Fruit fly (Drosophila melanogaster): Measurements from ENCODE around the gene prt.

DNA sequence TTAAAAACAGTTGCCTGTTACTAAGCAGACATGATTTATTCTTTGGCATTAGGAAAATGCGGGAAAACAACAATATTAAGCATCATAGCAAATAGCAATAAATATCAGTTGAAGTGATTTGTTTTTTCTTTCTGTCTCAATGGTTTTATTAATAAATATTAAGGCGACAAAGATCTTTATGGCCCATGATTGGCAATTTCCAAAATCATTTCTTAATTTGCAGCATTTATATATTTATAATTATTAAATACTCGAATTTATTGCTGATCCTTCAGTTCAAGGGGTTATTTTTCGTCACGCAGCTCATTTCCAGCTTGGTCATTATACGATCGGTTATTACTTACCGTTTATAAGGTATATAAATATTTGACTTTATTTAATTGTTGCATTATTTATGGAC is 28.8 kb upstream of the prt start:
- TF ChIP-seq psq (optimal IDR thresholded peaks at IDR 0.05) (no peak), usp (GFP tag; optimal IDR thresholded peaks at IDR 0.05) (no peak), CG8478 (optimal IDR thresholded peaks at IDR 0.05) (no peak), pan (optimal IDR thresholded peaks at IDR 0.05) (no peak), EcR (GFP tag; optimal IDR thresholded peaks at IDR 0.05) (no peak)

Measured in whole organism.